Worm (Caenorhabditis elegans): Measurements from ENCODE around the gene F58A3.4.

F58A3.4 gene

ce11 chrX:11053615-11054014 is 43.1 kb upstream of the F58A3.4 start, which contains the start of gene C09F12.2:
Gene C09F12.2, plus strand, starts transcription at chrX:11053915.
- 0 out of 2 replicates have a peak, but pooled peaks have one; percentile 67 for TF ChIP-seq tag-97 (GFP tag; IDR thresholded peaks at IDR 0.05)
- no peak for TF ChIP-seq nhr-237 (tag; optimal IDR thresholded peaks at IDR 0.05)

ce11 chrX:11050335-11050734 is 39.9 kb upstream of the F58A3.4 start:
- TF ChIP-seq dmd-9 (GFP tag; IDR thresholded peaks at IDR 0.05), result no peak
- no peak for TF ChIP-seq lsy-2 (tag; optimal IDR thresholded peaks at IDR 0.05)
- TF ChIP-seq spr-3 (GFP tag; optimal IDR thresholded peaks at IDR 0.05), result no peak
- TF ChIP-seq mep-1 (tag; optimal IDR thresholded peaks at IDR 0.05), result no peak
- 0 out of 2 replicates have a peak, but pooled peaks have one; percentile 12 for TF ChIP-seq D1046.2 (GFP tag; IDR thresholded peaks at IDR 0.05)
- TF ChIP-seq Y105C5A.15 (GFP tag; IDR thresholded peaks at IDR 0.05), result no peak
- no peak for TF ChIP-seq lin-13 (GFP tag; optimal IDR thresholded peaks at IDR 0.05)
- TF ChIP-seq set-16 (GFP tag; IDR thresholded peaks at IDR 0.05), result peak; percentile 98
- TF ChIP-seq aha-1 (tag), result peak; percentile 57
- TF ChIP-seq tag-97 (GFP tag; IDR thresholded peaks at IDR 0.05), result peak; percentile 61; the same call in 1 of the 2 replicates

ce11 chrX:11047183-11047582 is 36.7 kb upstream of the F58A3.4 start, which contains the start of gene clc-1:
Gene clc-1, plus strand, starts transcription at chrX:11047446.
- TF ChIP-seq mes-2 (tag; optimal IDR thresholded peaks at IDR 0.05; ENCODE audit: poor library complexity, severe bottlenecking), result no peak
- TF ChIP-seq nhr-76 (tag; optimal IDR thresholded peaks at IDR 0.05), result no peak
- no peak for TF ChIP-seq lin-29 (GFP tag; IDR thresholded peaks at IDR 0.05)
- no peak for TF ChIP-seq nhr-41 (GFP tag; IDR thresholded peaks at IDR 0.05)
- TF ChIP-seq daf-12 (tag; optimal IDR thresholded peaks at IDR 0.05), result no peak
- no peak for TF ChIP-seq snpc-1.2 (GFP tag; IDR thresholded peaks at IDR 0.05)
- peak; percentile 51; the same call in 1 of the 2 replicates for TF ChIP-seq lin-1 (GFP tag; IDR thresholded peaks at IDR 0.05)
- no peak for TF ChIP-seq sdz-12 (GFP tag; optimal IDR thresholded peaks at IDR 0.05)
- no peak for TF ChIP-seq tag-97 (GFP tag; IDR thresholded peaks at IDR 0.05)
- no peak for TF ChIP-seq ceh-82 (tag; optimal IDR thresholded peaks at IDR 0.05)
- no peak for TF ChIP-seq saeg-2 (GFP tag; IDR thresholded peaks at IDR 0.05)
- TF ChIP-seq zip-11 (GFP tag; IDR thresholded peaks at IDR 0.05), result no peak
- no peak for TF ChIP-seq ces-1 (GFP tag; optimal IDR thresholded peaks at IDR 0.05)
- no peak for TF ChIP-seq Y105C5A.15 (GFP tag; IDR thresholded peaks at IDR 0.05)
- no peak for TF ChIP-seq unc-130 (GFP tag; optimal IDR thresholded peaks at IDR 0.05)
- no peak for TF ChIP-seq D1046.2 (GFP tag; IDR thresholded peaks at IDR 0.05)
- TF ChIP-seq spr-3 (GFP tag; optimal IDR thresholded peaks at IDR 0.05), result no peak
- no peak for TF ChIP-seq dmd-9 (GFP tag; IDR thresholded peaks at IDR 0.05)
- TF ChIP-seq F26F4.8 (GFP tag; conservative IDR thresholded peaks at IDR 0.05), result no peak
- no peak for TF ChIP-seq spr-1 (tag; optimal IDR thresholded peaks at IDR 0.05)
- no peak for TF ChIP-seq rbr-2 (tag; optimal IDR thresholded peaks at IDR 0.05)
- TF ChIP-seq dpl-1 (GFP tag; optimal IDR thresholded peaks at IDR 0.05), result no peak
- TF ChIP-seq nhr-10 (tag; optimal IDR thresholded peaks at IDR 0.05), result no peak
- no peak for TF ChIP-seq F49E8.2 (tag; optimal IDR thresholded peaks at IDR 0.05; ENCODE audit: borderline replicate concordance)
- TF ChIP-seq daf-8 (GFP tag; IDR thresholded peaks at IDR 0.05), result no peak
- peak in 1 of 2 experiments; percentile 37 for TF ChIP-seq daf-16 (GFP tag; optimal IDR thresholded peaks at IDR 0.05)
- TF ChIP-seq daf-16 (tag; optimal IDR thresholded peaks at IDR 0.05), result peak; percentile 87
- TF ChIP-seq Y75B8A.6 (GFP tag; IDR thresholded peaks at IDR 0.05), result no peak
- TF ChIP-seq mxl-3 (GFP tag; optimal IDR thresholded peaks at IDR 0.05), result no peak
- no peak for TF ChIP-seq duxl-1 (tag; optimal IDR thresholded peaks at IDR 0.05; ENCODE audit: poor library complexity)
- peak; percentile 93 for TF ChIP-seq dmd-6 (GFP tag; IDR thresholded peaks at IDR 0.05)
- TF ChIP-seq F44E2.7 (GFP tag; IDR thresholded peaks at IDR 0.05), result no peak
- peak; percentile 12 for TF ChIP-seq mep-1 (tag; optimal IDR thresholded peaks at IDR 0.05)
- no peak for TF ChIP-seq lin-15B (tag; optimal IDR thresholded peaks at IDR 0.05)
- no peak for TF ChIP-seq ama-1 (optimal IDR thresholded peaks at IDR 0.05)
- TF ChIP-seq zag-1 (tag; optimal IDR thresholded peaks at IDR 0.05), result no peak
- no peak for TF ChIP-seq snpc-4 (tag; optimal IDR thresholded peaks at IDR 0.05)
- TF ChIP-seq lim-7 (GFP tag; IDR thresholded peaks at IDR 0.05), result no peak
- TF ChIP-seq F10B5.3 (tag; optimal IDR thresholded peaks at IDR 0.05), result no peak
- peak; percentile 46 for TF ChIP-seq nhr-77 (tag; optimal IDR thresholded peaks at IDR 0.05)
- TF ChIP-seq nhr-6 (tag; optimal IDR thresholded peaks at IDR 0.05), result no peak
- no peak for TF ChIP-seq unc-62 (GFP tag; optimal IDR thresholded peaks at IDR 0.05 in 1 of 2)
- TF ChIP-seq unc-62 (tag; optimal IDR thresholded peaks at IDR 0.05), result no peak
- no peak for TF ChIP-seq ceh-44 (GFP tag; IDR thresholded peaks at IDR 0.05)

Measured in whole organism, L4 larva.